Fruit fly (Drosophila melanogaster) whole organism, embryonic: ENCODE results near the gene Rpn12.

ENCODE experiments used
- C15 ChIP-seq: fragments of 200-800 bp; sonication (Bioruptor generic); IDR thresholded peaks from 3 replicates; pipeline ENCODE4 v1.3.6; 2022; ENCODE audit warnings: missing biosample characterization, missing genetic modification characterization
- CG10267 ChIP-seq: fragments of 200-800 bp; sonication (Bioruptor generic); optimal IDR thresholded peaks from 2 replicates; lab custom pipeline; 2018; ENCODE audit warnings: missing biosample characterization, mild to moderate bottlenecking, missing genetic modification characterization, moderate library complexity
- CG10543 ChIP-seq: fragments of 200-800 bp; sonication (Bioruptor generic); optimal IDR thresholded peaks from 3 replicates; lab custom pipeline; 2017; ENCODE audit warnings: missing biosample characterization, mild to moderate bottlenecking, missing genetic modification characterization, moderate library complexity
- CG10959 ChIP-seq: fragments of 200-800 bp; sonication (Bioruptor generic); IDR thresholded peaks from 2 replicates; pipeline ENCODE4 v1.3.6; 2022; ENCODE audit warnings: missing biosample characterization, missing genetic modification characterization
- CG11504 ChIP-seq: fragments of 200-800 bp; sonication (Bioruptor generic); optimal IDR thresholded peaks from 3 replicates; lab custom pipeline; 2019; ENCODE audit warnings: missing biosample characterization, mild to moderate bottlenecking, missing genetic modification characterization, moderate library complexity
- CG12236 ChIP-seq: fragments of 200-800 bp; sonication (Bioruptor generic); optimal IDR thresholded peaks from 2 replicates; lab custom pipeline; 2016; ENCODE audit warnings: missing biosample characterization, missing genetic modification characterization
- CG12299 ChIP-seq: fragments of 200-800 bp; sonication (Bioruptor generic); optimal IDR thresholded peaks from 2 replicates; lab custom pipeline; 2018; ENCODE audit warnings: missing biosample characterization, mild to moderate bottlenecking, missing genetic modification characterization
- CG13424 ChIP-seq: fragments of 200-800 bp; sonication (Bioruptor generic); optimal IDR thresholded peaks from 2 replicates; lab custom pipeline; 2019; ENCODE audit warnings: missing biosample characterization, mild to moderate bottlenecking, missing genetic modification characterization, moderate library complexity
- CG14965 ChIP-seq: fragments of 200-800 bp; sonication (Bioruptor generic); optimal IDR thresholded peaks from 2 replicates; lab custom pipeline; 2016; ENCODE audit warnings: missing biosample characterization, missing genetic modification characterization, borderline replicate concordance
- CG15514 ChIP-seq: fragments of 200-800 bp; sonication (Bioruptor generic); optimal IDR thresholded peaks from 3 replicates; lab custom pipeline; 2017; ENCODE audit warnings: missing biosample characterization, missing genetic modification characterization, mild to moderate bottlenecking, moderate library complexity, missing genetic modification reagents
- CG15601 ChIP-seq: fragments of 200-800 bp; sonication (Bioruptor generic); optimal IDR thresholded peaks from 3 replicates; lab custom pipeline; 2019; ENCODE audit warnings: missing biosample characterization, mild to moderate bottlenecking, missing genetic modification characterization, moderate library complexity
- CG1602 ChIP-seq: fragments of 200-800 bp; sonication (Bioruptor generic); optimal IDR thresholded peaks from 3 replicates; lab custom pipeline; 2016; ENCODE audit warnings: missing biosample characterization, missing genetic modification characterization
- CG17359 ChIP-seq: fragments of 200-800 bp; sonication (Bioruptor generic); optimal IDR thresholded peaks from 3 replicates; lab custom pipeline; 2018; ENCODE audit warnings: missing biosample characterization, mild to moderate bottlenecking, missing genetic modification characterization, moderate library complexity
- CG18764 ChIP-seq: fragments of 200-800 bp; sonication (Bioruptor generic); optimal IDR thresholded peaks from 3 replicates; lab custom pipeline; 2016; ENCODE audit warnings: missing biosample characterization, missing genetic modification characterization
- CG2129 ChIP-seq: fragments of 200-800 bp; sonication (Bioruptor generic); IDR thresholded peaks from 2 replicates; pipeline ENCODE4 v1.3.6; 2022; ENCODE audit warnings: missing biosample characterization, missing genetic modification characterization; ENCODE audit not compliant: partially characterized antibody
- CG31441 ChIP-seq: fragments of 200-800 bp; sonication (Bioruptor generic); IDR thresholded peaks from 2 replicates; pipeline ENCODE4 v1.3.6; 2022; ENCODE audit warnings: missing biosample characterization, missing genetic modification characterization
- CG32772 ChIP-seq: fragments of 200-800 bp; sonication (Bioruptor generic); IDR thresholded peaks from 2 replicates; pipeline ENCODE4 v1.3.6; 2022; ENCODE audit warnings: missing biosample characterization, missing genetic modification characterization
- CG5245 ChIP-seq: fragments of 200-800 bp; sonication (Bioruptor generic); optimal IDR thresholded peaks from 3 replicates; lab custom pipeline; 2016; ENCODE audit warnings: missing biosample characterization, missing genetic modification characterization
- CG7271 ChIP-seq: fragments of 200-800 bp; sonication (Bioruptor generic); optimal IDR thresholded peaks from 2 replicates; lab custom pipeline; 2018; ENCODE audit warnings: missing biosample characterization, mild to moderate bottlenecking, missing genetic modification characterization, moderate library complexity
- CG7839 ChIP-seq: fragments of 200-800 bp; sonication (Bioruptor generic); optimal IDR thresholded peaks from 3 replicates; lab custom pipeline; 2018; ENCODE audit warnings: missing biosample characterization, mild to moderate bottlenecking, missing genetic modification characterization, moderate library complexity
- Camta ChIP-seq: fragments of 200-800 bp; sonication (Bioruptor generic); optimal IDR thresholded peaks from 2 replicates; lab custom pipeline; 2016; ENCODE audit warnings: missing biosample characterization, missing genetic modification characterization
- CoRest ChIP-seq: fragments of 200-800 bp; sonication (Bioruptor generic); optimal IDR thresholded peaks from 3 replicates; lab custom pipeline; 2018; ENCODE audit warnings: missing biosample characterization, mild to moderate bottlenecking, missing genetic modification characterization, moderate library complexity
- CrebB ChIP-seq: fragments of 200-800 bp; sonication (Bioruptor generic); optimal IDR thresholded peaks from 3 replicates; lab custom pipeline; 2018; ENCODE audit warnings: missing biosample characterization, mild to moderate bottlenecking, missing genetic modification characterization
- Dek ChIP-seq: fragments of 200-800 bp; sonication (Bioruptor generic); optimal IDR thresholded peaks from 3 replicates; lab custom pipeline; 2019; ENCODE audit warnings: missing biosample characterization, mild to moderate bottlenecking, missing genetic modification characterization, moderate library complexity
- Dref ChIP-seq: fragments of 200-800 bp; sonication (Bioruptor generic); IDR thresholded peaks from 2 replicates; pipeline ENCODE4 v1.3.6; 2022; ENCODE audit warnings: missing biosample characterization, missing genetic modification characterization
- E2f2 ChIP-seq: fragments of 200-800 bp; sonication (Bioruptor generic); IDR thresholded peaks from 2 replicates; pipeline ENCODE4 v1.3.6; 2022; ENCODE audit warnings: missing biosample characterization, missing genetic modification characterization
- HLH3B ChIP-seq: fragments of 200-800 bp; sonication (Bioruptor generic); IDR thresholded peaks from 2 replicates; pipeline ENCODE4 v1.3.6; 2022; ENCODE audit warnings: missing biosample characterization, missing genetic modification characterization
- HmgD ChIP-seq: fragments of 200-800 bp; sonication (Bioruptor generic); optimal IDR thresholded peaks from 3 replicates; lab custom pipeline; 2016; ENCODE audit warnings: missing biosample characterization, missing genetic modification characterization
- Hmr ChIP-seq: fragments of 200-800 bp; sonication (Bioruptor generic); optimal IDR thresholded peaks from 3 replicates; lab custom pipeline; 2017; ENCODE audit warnings: mild to moderate bottlenecking, missing biosample characterization, missing genetic modification reagents, missing genetic modification characterization
- Hr51 ChIP-seq, 2 experiments: fragments of 200-800 bp; sonication (Bioruptor generic); optimal IDR thresholded peaks; 2 replicates in 1 of 2; 3 replicates in 1 of 2; lab custom pipeline; 2016 to 2018; ENCODE audit warnings: missing biosample characterization in 2 of 2, missing genetic modification characterization in 2 of 2, mild to moderate bottlenecking in 1 of 2, moderate library complexity in 1 of 2
- Scr ChIP-seq: fragments of 200-800 bp; sonication (Bioruptor generic); IDR thresholded peaks from 2 replicates; pipeline ENCODE4 v1.3.6; 2022; ENCODE audit warnings: missing biosample characterization, missing genetic modification characterization; ENCODE audit not compliant: partially characterized antibody
- Sry-δ ChIP-seq: fragments of 200-800 bp; sonication (Bioruptor generic); optimal IDR thresholded peaks from 2 replicates; lab custom pipeline; 2016; ENCODE audit warnings: missing biosample characterization, missing genetic modification characterization
- Trl ChIP-seq, 3 experiments: fragments of >200 bp in 2 of 3; fragments of 200-800 bp in 1 of 3; sonication (Bioruptor generic) in 1 of 3; optimal IDR thresholded peaks; 2 replicates in 1 of 3; 3 replicates in 2 of 3; lab custom pipeline; 2016 to 2017; ENCODE audit warnings: missing biosample characterization in 1 of 3, missing genetic modification characterization in 1 of 3
- aop ChIP-seq: fragments of 200-800 bp; sonication (Bioruptor generic); IDR thresholded peaks from 2 replicates; pipeline ENCODE4 v1.3.6; 2022; ENCODE audit warnings: missing biosample characterization, missing genetic modification characterization
- eyg ChIP-seq: fragments of 200-800 bp; sonication (Bioruptor generic); optimal IDR thresholded peaks from 3 replicates; lab custom pipeline; 2016; ENCODE audit warnings: missing biosample characterization, missing genetic modification characterization
- gem ChIP-seq: fragments of 200-800 bp; sonication (Bioruptor generic); optimal IDR thresholded peaks from 2 replicates; lab custom pipeline; 2019; ENCODE audit warnings: missing biosample characterization, mild to moderate bottlenecking, missing genetic modification characterization, moderate library complexity
- gro ChIP-seq: fragments of 200-800 bp; sonication (Bioruptor generic); optimal IDR thresholded peaks from 2 replicates; lab custom pipeline; 2016; ENCODE audit warnings: missing biosample characterization, missing genetic modification characterization
- gsb-n ChIP-seq: fragments of 200-800 bp; sonication (Bioruptor generic); optimal IDR thresholded peaks from 3 replicates; lab custom pipeline; 2018; ENCODE audit warnings: missing biosample characterization, mild to moderate bottlenecking, missing genetic modification characterization
- ham ChIP-seq: fragments of 200-800 bp; sonication (Bioruptor generic); IDR thresholded peaks from 2 replicates; pipeline ENCODE4 v1.3.6; 2022; ENCODE audit warnings: missing biosample characterization, missing genetic modification characterization
- ind ChIP-seq: fragments of 200-800 bp; sonication (Bioruptor generic); optimal IDR thresholded peaks from 3 replicates; lab custom pipeline; 2016; ENCODE audit warnings: missing biosample characterization, missing genetic modification characterization
- insv ChIP-seq, 2 experiments: fragments of 200-800 bp; sonication (Bioruptor generic); optimal IDR thresholded peaks; 3 replicates each; lab custom pipeline; 2016 to 2018; ENCODE audit warnings: missing biosample characterization in 2 of 2, missing genetic modification characterization in 2 of 2
- lmd ChIP-seq: fragments of 200-800 bp; sonication (Bioruptor generic); IDR thresholded peaks from 2 replicates; pipeline ENCODE4 v1.3.6; 2022; ENCODE audit warnings: missing biosample characterization, missing genetic modification characterization
- nerfin-1 ChIP-seq: fragments of 200-800 bp; sonication (Bioruptor generic); optimal IDR thresholded peaks from 3 replicates; lab custom pipeline; 2019; ENCODE audit warnings: missing biosample characterization, mild to moderate bottlenecking, missing genetic modification characterization, moderate library complexity
- pfk ChIP-seq: fragments of 200-800 bp; sonication (Bioruptor generic); optimal IDR thresholded peaks from 2 replicates; lab custom pipeline; 2018; ENCODE audit warnings: missing biosample characterization, mild to moderate bottlenecking, missing genetic modification characterization, moderate library complexity
- sisA ChIP-seq: fragments of 200-800 bp; sonication (Bioruptor generic); IDR thresholded peaks from 2 replicates; pipeline ENCODE4 v1.3.6; 2022; ENCODE audit warnings: missing biosample characterization, missing genetic modification characterization
- slbo ChIP-seq: fragments of 200-800 bp; sonication (Bioruptor generic); IDR thresholded peaks from 2 replicates; pipeline ENCODE4 v1.3.6; 2022; ENCODE audit warnings: missing biosample characterization, missing genetic modification characterization
- so ChIP-seq: fragments of 200-800 bp; sonication (Bioruptor generic); IDR thresholded peaks from 3 replicates; pipeline ENCODE4 v1.3.6; 2022; ENCODE audit warnings: missing biosample characterization, missing genetic modification characterization
- tx ChIP-seq: fragments of 200-800 bp; sonication (Bioruptor generic); optimal IDR thresholded peaks from 2 replicates; lab custom pipeline; 2016; ENCODE audit warnings: missing biosample characterization, missing genetic modification characterization
- unc-4 ChIP-seq: fragments of 200-800 bp; sonication (Bioruptor generic); IDR thresholded peaks from 2 replicates; pipeline ENCODE4 v1.3.6; 2022; ENCODE audit warnings: missing biosample characterization, missing genetic modification characterization; ENCODE audit not compliant: partially characterized antibody

Rpn12 gene

DNA sequence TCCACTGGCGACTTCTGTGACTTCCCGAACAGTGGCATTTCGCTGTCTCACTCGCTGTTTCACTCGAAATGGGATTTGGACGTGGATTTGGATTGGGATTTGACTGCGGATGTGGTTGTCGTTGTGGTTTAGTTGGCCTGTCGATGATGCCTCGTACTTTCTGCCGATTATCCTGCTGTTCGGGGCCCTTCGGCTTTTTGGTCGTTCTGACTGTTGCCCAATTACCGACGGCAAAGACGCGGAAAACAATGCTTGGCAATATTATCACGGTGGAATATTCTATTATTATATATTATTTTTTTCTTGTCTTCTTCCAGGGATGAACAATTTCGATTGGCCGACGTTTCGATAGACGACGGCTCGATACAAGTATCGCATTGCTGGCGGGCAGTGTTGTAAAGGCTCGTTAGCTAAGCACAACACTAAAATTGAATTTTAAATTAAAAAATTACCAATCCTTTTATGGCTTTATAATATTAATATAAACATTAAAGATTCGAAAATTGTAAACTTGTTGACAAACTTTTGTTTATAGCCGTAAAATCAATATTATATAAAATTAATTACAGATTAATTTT is 32.4 kb downstream of the Rpn12 start, which contains the start of gene Mo25 (continued):
- peak; percentile 51 for TF ChIP-seq CG7839 (tag; lab: Kevin White, UChicago)
- peak; percentile 65 for TF ChIP-seq CG15514 (GFP tag; lab: Kevin White, UChicago)
- peak; percentile 43 for TF ChIP-seq Dek (tag; lab: Kevin White, UChicago)
- peak; percentile 52 for TF ChIP-seq Hmr (GFP tag; lab: Kevin White, UChicago)
- no peak for TF ChIP-seq CrebB (tag; lab: Kevin White, UChicago)
- TF ChIP-seq gsb-n (tag; lab: Kevin White, UChicago): no peak
- no peak for TF ChIP-seq CG12236 (GFP tag; lab: Kevin White, UChicago)
- no peak for TF ChIP-seq ham (GFP tag; lab: Robert Waterston, UW)
- TF ChIP-seq CG1602 (GFP tag; lab: Kevin White, UChicago): no peak
- no peak for TF ChIP-seq gro (GFP tag; lab: Kevin White, UChicago)
- TF ChIP-seq CG2129: 0 out of 2 replicates have a peak, but pooled peaks have one; percentile 45
- TF ChIP-seq slbo (GFP tag; lab: Robert Waterston, UW): peak; percentile 70
- no peak for TF ChIP-seq sisA (GFP tag; lab: Robert Waterston, UW)
- TF ChIP-seq ind (GFP tag; lab: Kevin White, UChicago): peak; percentile 40
- peak; percentile 81 for TF ChIP-seq unc-4 (GFP tag; lab: Robert Waterston, UW)
- TF ChIP-seq insv (GFP tag; optimal IDR thresholded peaks at IDR 0.05; lab: Kevin White, UChicago): peak in 1 of 2 experiments; percentile 13
- no peak for TF ChIP-seq nerfin-1 (tag; lab: Kevin White, UChicago)
- TF ChIP-seq CG5245 (GFP tag; lab: Kevin White, UChicago): peak; percentile 18
- no peak for TF ChIP-seq CG10543
- peak; percentile 20 for TF ChIP-seq CG18764
- TF ChIP-seq Hr51 (GFP tag; optimal IDR thresholded peaks at IDR 0.05; lab: Kevin White, UChicago): no peak
- no peak for TF ChIP-seq CG7271 (tag; lab: Kevin White, UChicago)
- no peak for TF ChIP-seq Camta (GFP tag; lab: Kevin White, UChicago)
- TF ChIP-seq so (GFP tag; lab: Robert Waterston, UW): no peak
- TF ChIP-seq eyg: no peak
- peak; percentile 60 for TF ChIP-seq CG15601 (tag; lab: Kevin White, UChicago)
- no peak for TF ChIP-seq HmgD (GFP tag; lab: Kevin White, UChicago)
- TF ChIP-seq E2f2 (GFP tag; lab: Robert Waterston, UW): peak; percentile 86
- TF ChIP-seq pfk (GFP tag; lab: Kevin White, UChicago): peak; percentile 23
- no peak for TF ChIP-seq Trl (optimal IDR thresholded peaks at IDR 0.05; lab: Kevin White, UChicago)
- TF ChIP-seq Trl (GFP tag; optimal IDR thresholded peaks at IDR 0.05; lab: Kevin White, UChicago): no peak
- no peak for TF ChIP-seq aop
- TF ChIP-seq CG31441: peak; percentile 36; the same call in 1 of the 2 replicates
- peak; percentile 29 for TF ChIP-seq CG17359 (tag; lab: Kevin White, UChicago)
- TF ChIP-seq lmd (GFP tag; lab: Robert Waterston, UW): no peak; the same call in 1 of the 2 replicates
- peak; percentile 70 for TF ChIP-seq CG32772 (GFP tag; lab: Robert Waterston, UW)
- peak; percentile 59 for TF ChIP-seq Sry-δ (GFP tag; lab: Kevin White, UChicago)
- TF ChIP-seq Dref (GFP tag; lab: Robert Waterston, UW): peak; percentile 91
- peak; percentile 11 for TF ChIP-seq CG12299 (tag; lab: Kevin White, UChicago)
- peak; percentile 72 for TF ChIP-seq Scr (GFP tag; lab: Robert Waterston, UW)
- peak; percentile 98 for TF ChIP-seq CG10267 (tag; lab: Kevin White, UChicago)
- TF ChIP-seq gem (tag; lab: Kevin White, UChicago): peak; percentile 45
- TF ChIP-seq tx (GFP tag; lab: Kevin White, UChicago): no peak
- no peak for TF ChIP-seq CG11504 (tag; lab: Kevin White, UChicago)
- no peak for TF ChIP-seq CG14965 (GFP tag; lab: Kevin White, UChicago)
- TF ChIP-seq CoRest (tag; lab: Kevin White, UChicago): peak; percentile 36
- no peak for TF ChIP-seq CG10959 (GFP tag; lab: Robert Waterston, UW)
- TF ChIP-seq HLH3B (GFP tag; lab: Robert Waterston, UW): peak; percentile 32; the same call in 1 of the 2 replicates
- TF ChIP-seq C15 (GFP tag; lab: Robert Waterston, UW): no peak
- peak; percentile 29 for TF ChIP-seq CG13424 (tag; lab: Kevin White, UChicago)
